Worm (Caenorhabditis elegans) whole organism, late embryonic: ENCODE results near the gene srh-22.

Experiments
- ceh-30 ChIP-seq: fragments of 150-350 bp; optimal IDR thresholded peaks from 2 replicates; lab custom pipeline; 2014; ENCODE audit warnings: missing biosample characterization, missing genetic modification characterization
- ceh-6 ChIP-seq: fragments of 200-800 bp; sonication (Bioruptor generic); optimal IDR thresholded peaks from 2 replicates; lab custom pipeline; 2018; ENCODE audit warnings: mild to moderate bottlenecking, missing genetic modification characterization, missing compliant biosample characterization
- ceh-9 ChIP-seq: sonication (generic microtip); optimal IDR thresholded peaks from 2 replicates; lab custom pipeline; 2016; ENCODE audit warnings: mild to moderate bottlenecking, missing genetic modification characterization, inconsistent platforms, missing compliant biosample characterization
- che-1 ChIP-seq: sonication (generic microtip); optimal IDR thresholded peaks from 2 replicates; lab custom pipeline; 2016; ENCODE audit warnings: mild to moderate bottlenecking, missing genetic modification characterization, missing compliant biosample characterization
- fax-1 ChIP-seq: sonication (generic microtip); optimal IDR thresholded peaks from 2 replicates; lab custom pipeline; 2016; ENCODE audit warnings: missing genotype, missing genetic modification characterization, missing compliant biosample characterization
- madf-2 ChIP-seq: sonication (generic microtip); optimal IDR thresholded peaks from 2 replicates; lab custom pipeline; 2017; ENCODE audit warnings: missing genetic modification characterization, missing compliant biosample characterization
- nfya-1 ChIP-seq: sonication (generic microtip); optimal IDR thresholded peaks from 2 replicates; lab custom pipeline; 2017; ENCODE audit warnings: missing genetic modification characterization, mild to moderate bottlenecking, missing compliant biosample characterization, antibody characterized with exemption, moderate library complexity
- tbx-7 ChIP-seq: sonication (generic microtip); optimal IDR thresholded peaks from 2 replicates; lab custom pipeline; 2016; ENCODE audit warnings: missing genotype, missing genetic modification characterization, missing compliant biosample characterization
- ttx-3 ChIP-seq: sonication (generic microtip); optimal IDR thresholded peaks from 2 replicates; lab custom pipeline; 2016; ENCODE audit warnings: missing genetic modification reagents, missing genetic modification characterization, missing compliant biosample characterization

ce11 chrV:4885372-4885771 lies 36.8 kb upstream of the srh-22 start, which contains the start of gene T19H12.3:
- TF ChIP-seq nfya-1 (no peak), fax-1 (no peak), ttx-3 (tag; lab: Kevin White, UChicago) (no peak), madf-2 (no peak), ceh-6 (GFP tag; lab: Kevin White, UChicago) (no peak), che-1 (tag; lab: Kevin White, UChicago) (no peak), tbx-7 (no peak), ceh-30 (tag; lab: Kevin White, UChicago) (no peak), ceh-9 (tag; lab: Kevin White, UChicago) (no peak)
